Fruit fly (Drosophila melanogaster) whole organism, wandering third instar larva: ENCODE results near the gene PH4alphaSG2.

ENCODE experiments used
- CrebA ChIP-seq: fragments of 200-800 bp; sonication (Bioruptor generic); optimal IDR thresholded peaks from 2 replicates; lab custom pipeline; 2016; ENCODE audit warnings: missing biosample characterization, mild to moderate bottlenecking, missing genetic modification characterization, borderline replicate concordance
- Hr78 ChIP-seq: fragments of >200 bp; optimal IDR thresholded peaks from 2 replicates; lab custom pipeline; 2017; ENCODE audit warnings: missing biosample characterization, missing genetic modification characterization
- Hr83 ChIP-seq: fragments of 200-300 bp; sonication (Bioruptor generic); optimal IDR thresholded peaks from 2 replicates; lab custom pipeline; 2016; ENCODE audit warnings: missing biosample characterization, mild to moderate bottlenecking, missing genetic modification characterization, moderate library complexity; ENCODE audit not compliant: poor library complexity, severe bottlenecking
- Myc ChIP-seq: fragments of >200 bp; optimal IDR thresholded peaks from 2 replicates; lab custom pipeline; 2017
- N ChIP-seq: fragments of >200 bp; optimal IDR thresholded peaks from 2 replicates; lab custom pipeline; 2018; ENCODE audit warnings: missing biosample characterization, missing external identifiers, missing genetic modification characterization
- OdsH ChIP-seq: fragments of 200-800 bp; sonication (Bioruptor generic); optimal IDR thresholded peaks from 2 replicates; lab custom pipeline; 2016; ENCODE audit warnings: missing biosample characterization, mild to moderate bottlenecking, missing genetic modification characterization
- Rel ChIP-seq, 2 experiments: fragments of 200-800 bp; sonication (Bioruptor generic) in 1 of 2; optimal IDR thresholded peaks; 2 replicates in 1 of 2; 3 replicates in 1 of 2; lab custom pipeline; 2016 to 2019; ENCODE audit warnings: mild to moderate bottlenecking in 2 of 2, missing biosample characterization in 2 of 2, missing genetic modification characterization in 2 of 2, moderate library complexity in 1 of 2
- Sp1 ChIP-seq: fragments of 200-800 bp; sonication (Bioruptor generic); optimal IDR thresholded peaks from 3 replicates; lab custom pipeline; 2019; ENCODE audit warnings: missing biosample characterization, mild to moderate bottlenecking, missing genetic modification characterization, moderate library complexity
- br ChIP-seq: fragments of 200-800 bp; sonication (Bioruptor generic); optimal IDR thresholded peaks from 2 replicates; lab custom pipeline; 2016; ENCODE audit warnings: missing biosample characterization, missing genetic modification characterization
- dmrt93B ChIP-seq: fragments of 200-800 bp; sonication (Bioruptor generic); optimal IDR thresholded peaks from 2 replicates; lab custom pipeline; 2018; ENCODE audit warnings: missing biosample characterization, mild to moderate bottlenecking, missing genetic modification characterization
- h ChIP-seq: fragments of 200-800 bp; sonication (Bioruptor generic); optimal IDR thresholded peaks from 3 replicates; lab custom pipeline; 2016; ENCODE audit warnings: missing biosample characterization, mild to moderate bottlenecking, missing genetic modification characterization
- pan ChIP-seq: fragments of >200 bp; optimal IDR thresholded peaks from 2 replicates; lab custom pipeline; 2017
- psq ChIP-seq: fragments of 200-800 bp; sonication (Bioruptor generic); optimal IDR thresholded peaks from 3 replicates; lab custom pipeline; 2017; ENCODE audit warnings: missing biosample characterization, mild to moderate bottlenecking, missing genetic modification characterization, moderate library complexity
- woc ChIP-seq: sonication (Bioruptor generic); optimal IDR thresholded peaks from 2 replicates; lab custom pipeline; 2016; ENCODE audit warnings: missing biosample characterization, mild to moderate bottlenecking, missing genetic modification characterization

dm6 chr3R:30444946-30445345 lies 44.9 kb upstream of the PH4alphaSG2 start, which contains the start of gene Osi23:
- no peak for TF ChIP-seq Hr78 (GFP tag; lab: Kevin White, UChicago)
- no peak for TF ChIP-seq CrebA (GFP tag; lab: Kevin White, UChicago)
- TF ChIP-seq Rel (GFP tag; optimal IDR thresholded peaks at IDR 0.05; lab: Kevin White, UChicago), result no peak
- TF ChIP-seq Rel (tag; optimal IDR thresholded peaks at IDR 0.05; lab: Kevin White, UChicago), result no peak
- TF ChIP-seq OdsH, result no peak
- TF ChIP-seq woc, result no peak
- TF ChIP-seq h (GFP tag; lab: Kevin White, UChicago), result no peak
- no peak for TF ChIP-seq N (GFP tag; lab: Kevin White, UChicago)
- TF ChIP-seq dmrt93B (GFP tag; lab: Kevin White, UChicago), result no peak
- TF ChIP-seq Sp1 (GFP tag; lab: Kevin White, UChicago), result no peak
- TF ChIP-seq pan, result no peak
- TF ChIP-seq psq (GFP tag; lab: Kevin White, UChicago), result no peak
- no peak for TF ChIP-seq br
- TF ChIP-seq Myc (lab: Kevin White, UChicago), result no peak
- TF ChIP-seq Hr83 (GFP tag; lab: Kevin White, UChicago), result no peak
